Worm (Caenorhabditis elegans): ENCODE data around the gene asp-4.
A peak's percentile ranks its signal among the peaks of the same experiment; 100 is the strongest.

asp-4 gene

DNA sequence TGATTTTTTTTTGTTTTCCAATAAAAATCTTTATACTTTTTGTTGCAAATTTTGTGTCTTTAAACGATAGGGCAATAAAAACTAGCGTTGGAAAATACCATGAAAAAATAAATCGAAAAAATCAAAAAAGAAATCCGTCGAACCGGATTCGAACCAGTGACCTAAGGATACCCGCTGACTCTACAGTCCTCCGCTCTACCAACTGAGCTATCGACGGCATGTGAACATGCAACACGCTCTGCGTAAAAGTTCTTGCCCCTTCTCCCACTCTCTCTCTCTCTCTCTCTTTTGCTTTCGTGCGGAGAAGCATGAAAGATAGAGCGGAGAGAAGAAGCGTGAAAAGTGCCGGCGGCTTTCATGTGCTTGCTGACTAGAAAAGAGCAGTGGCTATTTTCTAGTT lies 43.3 kb upstream of the asp-4 start (continued):
- TF ChIP-seq Y95B8A.8 (GFP tag; IDR thresholded peaks at IDR 0.05) = 0 out of 2 replicates have a peak, but pooled peaks have one; percentile 9
- peak; percentile 95 for TF ChIP-seq rpc-1 (optimal IDR thresholded peaks at IDR 0.05)
- TF ChIP-seq rpc-1 (tag; optimal IDR thresholded peaks at IDR 0.05) = peak; percentile 93
- peak; percentile 54; the same call in 1 of the 2 replicates for TF ChIP-seq attf-3 (GFP tag; conservative IDR thresholded peaks at IDR 0.05)
- TF ChIP-seq F57A8.1 (GFP tag; optimal IDR thresholded peaks at IDR 0.05) = peak; percentile 41
- no peak for TF ChIP-seq hlh-26 (GFP tag; conservative IDR thresholded peaks at IDR 0.05)
- no peak for TF ChIP-seq ceh-91 (GFP tag; IDR thresholded peaks at IDR 0.05)
- TF ChIP-seq ztf-3 (GFP tag; optimal IDR thresholded peaks at IDR 0.05) = no peak
- peak; percentile 33 for TF ChIP-seq F22D6.2 (tag; optimal IDR thresholded peaks at IDR 0.05)
- TF ChIP-seq egl-18 (GFP tag; IDR thresholded peaks at IDR 0.05) = no peak
- TF ChIP-seq Y56A3A.18 (GFP tag; IDR thresholded peaks at IDR 0.05) = peak; percentile 86
- 0 out of 2 replicates have a peak, but pooled peaks have one; percentile 14 for TF ChIP-seq lag-1 (GFP tag; IDR thresholded peaks at IDR 0.05)
- TF ChIP-seq snpc-3.4 (tag; optimal IDR thresholded peaks at IDR 0.05) = peak; percentile 60
- TF ChIP-seq snpc-1.1 (tag; optimal IDR thresholded peaks at IDR 0.05; ENCODE audit: insufficient read depth) = no peak
- no peak for TF ChIP-seq ets-4 (GFP tag; optimal IDR thresholded peaks at IDR 0.05)
- TF ChIP-seq somi-1 (GFP tag; optimal IDR thresholded peaks at IDR 0.05) = peak; percentile 55
- no peak for TF ChIP-seq ceh-58 (GFP tag; IDR thresholded peaks at IDR 0.05)
- peak; percentile 76 for TF ChIP-seq lin-40 (tag; optimal IDR thresholded peaks at IDR 0.05)

DNA sequence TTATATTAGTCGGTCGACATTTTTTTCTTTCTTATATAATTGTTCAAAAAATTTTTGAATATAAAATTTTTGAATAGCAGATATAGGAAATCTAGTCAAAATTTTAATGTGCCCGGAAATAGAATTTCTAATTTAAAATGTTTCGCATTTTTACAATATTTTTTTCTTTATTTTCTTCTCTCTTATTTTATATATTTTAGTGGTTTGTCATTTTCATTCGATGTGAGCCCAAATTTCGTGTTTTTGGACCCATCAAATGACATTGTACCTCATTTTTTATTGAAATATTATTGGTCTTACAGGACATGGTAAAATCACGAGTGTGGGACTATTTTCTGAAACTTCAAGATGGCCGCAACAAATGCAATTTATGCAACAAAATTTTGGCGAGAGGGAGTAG lies 40.9 kb upstream of the asp-4 start, which contains the start of gene K09A11.1:
Gene K09A11.1, plus strand, starts transcription at position 301 of the 400 bp plus-strand sequence.
- TF ChIP-seq F22D6.2 (tag; optimal IDR thresholded peaks at IDR 0.05) (no peak), Y95B8A.8 (GFP tag; IDR thresholded peaks at IDR 0.05) (no peak), rpc-1 (optimal IDR thresholded peaks at IDR 0.05) (no peak), rpc-1 (tag; optimal IDR thresholded peaks at IDR 0.05) (no peak), efl-1 (GFP tag; optimal IDR thresholded peaks at IDR 0.05) (no peak), ama-1 (optimal IDR thresholded peaks at IDR 0.05) (no peak), ama-1 (GFP tag; optimal IDR thresholded peaks at IDR 0.05) (no peak), atf-7 (tag; optimal IDR thresholded peaks at IDR 0.05) (no peak), bed-1 (GFP tag; IDR thresholded peaks at IDR 0.05) (no peak), K12H6.12 (tag; optimal IDR thresholded peaks at IDR 0.05) (no peak), fkh-3 (tag; optimal IDR thresholded peaks at IDR 0.05) (no peak), hlh-12 (tag; optimal IDR thresholded peaks at IDR 0.05) (no peak)

DNA sequence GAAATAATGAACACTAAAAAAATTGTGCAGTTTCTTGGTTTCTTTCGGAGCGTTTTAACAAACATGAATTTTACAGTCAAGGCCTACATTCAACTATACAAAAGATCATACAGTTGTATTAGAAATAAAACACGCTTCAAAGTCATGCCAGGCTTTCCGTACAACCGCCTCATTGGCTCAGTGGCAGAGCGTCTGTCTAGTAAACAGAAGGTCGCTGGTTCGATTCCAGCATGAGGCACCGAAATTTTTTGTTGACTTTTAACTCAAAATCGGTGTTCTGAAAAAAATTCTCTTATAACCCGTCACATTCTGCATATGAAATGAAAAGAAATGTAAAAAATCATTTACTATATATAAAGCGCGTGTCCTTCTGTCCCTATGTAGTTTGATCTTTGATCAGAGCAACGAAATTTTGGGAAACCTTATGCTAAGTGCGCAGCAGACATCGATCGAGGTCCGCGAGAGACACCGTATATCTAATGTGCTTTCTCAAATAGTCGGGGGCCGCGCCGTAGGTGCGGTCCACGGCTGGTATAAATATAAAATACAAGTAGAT lies 39.9 kb upstream of the asp-4 start:
- TF ChIP-seq B0261.1 (tag; optimal IDR thresholded peaks at IDR 0.05) (peak; percentile 66), hmg-1.2 (GFP tag; IDR thresholded peaks at IDR 0.05) (peak; percentile 38), ztf-18 (tag; optimal IDR thresholded peaks at IDR 0.05) (peak; percentile 10), ZK185.1 (tag; optimal IDR thresholded peaks at IDR 0.05; ENCODE audit: poor library complexity, severe bottlenecking) (peak; percentile 10), pbrm-1 (GFP tag; IDR thresholded peaks at IDR 0.05) (peak; percentile 58; the same call in 1 of the 2 replicates), snpc-3.4 (tag; optimal IDR thresholded peaks at IDR 0.05) (peak; percentile 37), snpc-4 (GFP tag; optimal IDR thresholded peaks at IDR 0.05) (peak; percentile 68), snpc-4 (tag; optimal IDR thresholded peaks at IDR 0.05) (peak in 3 of 4 experiments; percentile 63 to 91 (median 86)), dox-1 (GFP tag; IDR thresholded peaks at IDR 0.05) (0 out of 2 replicates have a peak, but pooled peaks have one; percentile 17), nhr-90 (tag; optimal IDR thresholded peaks at IDR 0.05) (peak; percentile 36), tbp1 (GFP tag; optimal IDR thresholded peaks at IDR 0.05) (peak; percentile 86), snpc-1.3 (tag; optimal IDR thresholded peaks at IDR 0.05; ENCODE audit: insufficient read depth) (peak; percentile 27), rpc-1 (optimal IDR thresholded peaks at IDR 0.05) (peak; percentile 69), rpc-1 (tag; optimal IDR thresholded peaks at IDR 0.05) (peak; percentile 84), egl-18 (GFP tag; IDR thresholded peaks at IDR 0.05) (0 out of 2 replicates have a peak, but pooled peaks have one; percentile 16), madf-10 (tag; optimal IDR thresholded peaks at IDR 0.05) (peak; percentile 31), B0035.1 (tag; optimal IDR thresholded peaks at IDR 0.05) (peak; percentile 5), die-1 (tag; optimal IDR thresholded peaks at IDR 0.05) (peak; percentile 74), nhr-80 (tag; optimal IDR thresholded peaks at IDR 0.05) (peak; percentile 8), snpc-1.1 (tag; optimal IDR thresholded peaks at IDR 0.05; ENCODE audit: insufficient read depth) (peak; percentile 24), D2030.7 (GFP tag; IDR thresholded peaks at IDR 0.05) (0 out of 2 replicates have a peak, but pooled peaks have one; percentile 16), rec-8 (tag; optimal IDR thresholded peaks at IDR 0.05) (peak in 1 of 2 experiments; percentile 38)

All from whole organism, young adult.